Worm (Caenorhabditis elegans) whole organism, early embryonic: ENCODE results near the gene clc-19.

ENCODE experiments used
- aly-1 ChIP-seq: sonication (generic microtip); optimal IDR thresholded peaks from 2 replicates; lab custom pipeline; 2016; ENCODE audit warnings: missing genetic modification characterization, missing compliant biosample characterization
- ama-1 ChIP-seq: fragments of 150-350 bp; optimal IDR thresholded peaks from 2 replicates; lab custom pipeline; 2014
- ceh-13 ChIP-seq: fragments of 200-800 bp; sonication (Bioruptor generic); optimal IDR thresholded peaks from 2 replicates; lab custom pipeline; 2018; ENCODE audit warnings: mild to moderate bottlenecking, missing genetic modification characterization, missing compliant biosample characterization
- flt-1 ChIP-seq: fragments of 200-800 bp; sonication (Bioruptor generic); IDR thresholded peaks from 2 replicates; pipeline ENCODE4 v1.3.6; 2022; ENCODE audit warnings: missing genetic modification characterization, missing compliant biosample characterization
- hmbx-1 ChIP-seq: sonication (generic microtip); optimal IDR thresholded peaks from 2 replicates; lab custom pipeline; 2016; ENCODE audit warnings: mild to moderate bottlenecking, missing genetic modification characterization, missing compliant biosample characterization
- hmg-4 ChIP-seq: fragments of 200-800 bp; sonication (Bioruptor generic); optimal IDR thresholded peaks from 2 replicates; lab custom pipeline; 2018; ENCODE audit warnings: mild to moderate bottlenecking, missing genetic modification characterization, missing compliant biosample characterization
- pes-1 ChIP-seq: fragments of 200-800 bp; sonication (Bioruptor generic); IDR thresholded peaks from 2 replicates; pipeline ENCODE4 v1.3.6; 2022; ENCODE audit warnings: missing genetic modification reagents, missing genetic modification characterization, missing compliant biosample characterization
- sea-1 ChIP-seq: fragments of 200-800 bp; sonication (Bioruptor generic); conservative IDR thresholded peaks from 2 replicates; pipeline ENCODE4 v1.3.6; 2022; ENCODE audit warnings: missing genetic modification characterization, missing compliant biosample characterization
- tra-4 ChIP-seq: sonication (generic microtip); optimal IDR thresholded peaks from 2 replicates; lab custom pipeline; 2017; ENCODE audit warnings: missing genetic modification characterization, missing compliant biosample characterization

DNA sequence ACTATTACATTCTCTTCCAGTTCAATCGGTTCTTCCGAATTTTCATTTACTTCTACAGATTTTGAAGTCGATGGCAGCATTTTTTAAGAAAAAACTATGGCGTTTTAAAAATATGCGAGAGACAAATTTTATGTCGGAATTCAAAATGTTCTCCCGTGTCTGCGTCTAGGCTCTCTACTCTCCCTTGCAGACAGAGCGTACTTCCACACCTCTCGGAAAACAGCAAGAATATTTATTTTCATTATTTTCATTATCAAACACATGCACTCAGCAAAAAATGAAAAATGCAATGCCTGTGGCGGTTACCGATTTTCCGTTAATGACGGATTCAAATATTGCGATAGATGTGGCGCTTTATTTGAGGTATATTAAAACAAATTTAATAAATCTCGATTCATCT, 22.2 kb upstream of the clc-19 start, which contains the start of the genes ztf-18 and F23H11.2:
- no peak for TF ChIP-seq aly-1 (tag; lab: Kevin White, UChicago)
- TF ChIP-seq ama-1 = no peak
- no peak for TF ChIP-seq flt-1 (GFP tag; lab: Robert Waterston, UW)
- TF ChIP-seq hmg-4 (GFP tag; lab: Kevin White, UChicago) = no peak
- TF ChIP-seq pes-1 = no peak
- TF ChIP-seq tra-4 (tag; lab: Kevin White, UChicago) = no peak
- no peak for TF ChIP-seq sea-1
- TF ChIP-seq hmbx-1 = no peak
- no peak for TF ChIP-seq ceh-13 (GFP tag; lab: Kevin White, UChicago)
